Fruit fly (Drosophila melanogaster): ENCODE results near the gene Klp3A.

The Klp3A gene

DNA sequence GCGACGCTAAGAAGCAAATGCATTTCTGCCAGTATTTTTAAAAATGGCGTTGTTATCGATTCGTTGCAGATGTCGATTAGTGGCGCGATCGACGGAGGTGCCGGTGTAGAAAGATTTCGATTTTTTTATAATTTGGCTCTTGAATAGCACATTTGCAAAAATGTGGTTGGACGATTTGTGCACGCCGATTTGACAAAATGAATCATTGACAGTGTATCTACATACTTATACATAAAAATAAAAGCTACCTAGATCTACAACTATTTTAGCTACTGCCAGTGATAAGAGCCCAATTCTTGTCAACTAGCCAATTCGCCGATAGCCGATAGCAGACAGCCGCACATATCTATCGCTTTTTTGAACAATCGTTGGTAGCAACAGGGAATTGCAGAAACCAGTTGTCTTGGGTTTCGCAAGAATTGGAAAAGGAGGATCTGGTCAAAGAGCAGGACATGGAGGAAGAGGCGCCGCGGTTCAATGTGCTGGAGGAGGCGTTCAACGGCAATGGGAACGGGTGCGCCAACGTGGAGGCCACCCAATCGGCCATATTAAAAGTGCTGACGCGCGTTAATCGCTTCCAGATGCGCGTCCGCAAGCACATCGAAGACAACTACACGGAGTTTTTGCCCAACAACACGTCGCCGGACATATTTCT, at the start of gene Klp3A, which contains the start of gene Zw10 (continued):
- TF ChIP-seq twi (tag; optimal IDR thresholded peaks at IDR 0.05), result peak; percentile 10
- TF ChIP-seq BEAF-32 (GFP tag; optimal IDR thresholded peaks at IDR 0.05), result peak; percentile 69
- TF ChIP-seq Atf-2 (GFP tag; optimal IDR thresholded peaks at IDR 0.05), result peak; percentile 1
- no peak for TF ChIP-seq Aef1 (GFP tag; IDR thresholded peaks at IDR 0.05)
- no peak for TF ChIP-seq ash1 (GFP tag; optimal IDR thresholded peaks at IDR 0.05)
- peak; percentile 45 for TF ChIP-seq lilli (GFP tag; optimal IDR thresholded peaks at IDR 0.05)

DNA sequence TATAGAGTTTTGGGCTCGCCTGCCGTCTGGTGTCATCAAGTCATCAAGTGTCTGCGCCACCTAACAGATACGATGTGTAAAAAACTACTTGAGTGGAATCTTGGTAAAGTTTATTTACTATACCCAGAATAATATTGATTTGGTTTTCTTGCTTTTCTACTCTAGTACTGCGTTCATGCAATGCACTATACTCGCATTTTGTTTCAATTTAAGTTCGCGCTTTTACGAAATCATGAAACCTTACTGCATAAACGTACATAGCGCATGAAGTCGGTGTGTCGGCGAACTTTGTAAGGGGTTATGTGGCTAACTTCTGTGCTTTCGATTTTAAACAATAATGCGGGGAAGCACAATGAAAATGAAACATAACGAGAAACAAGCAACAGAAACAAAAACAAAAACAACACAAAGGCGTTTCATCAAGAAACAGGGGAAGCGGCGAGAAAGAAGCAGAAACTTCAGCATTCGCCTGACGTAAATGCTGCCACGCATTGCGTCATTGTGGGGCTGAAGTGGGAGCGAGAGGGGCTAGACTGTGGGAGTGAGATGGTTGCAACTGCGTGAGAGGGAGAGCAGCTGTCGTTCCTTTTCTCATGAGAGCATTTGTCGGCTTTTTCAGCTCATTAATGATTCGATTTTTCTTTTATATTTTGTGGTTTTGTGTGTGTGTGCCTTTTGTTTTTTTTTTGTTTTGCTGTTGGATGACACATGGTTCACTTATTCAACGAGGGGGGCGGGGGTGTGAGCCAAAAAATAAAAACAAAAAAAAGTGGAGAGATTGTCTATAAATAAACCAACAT, 48.5 kb upstream of the Klp3A start:
- TF ChIP-seq cg (GFP tag; optimal IDR thresholded peaks at IDR 0.05) (peak; percentile 46), CG16813 (GFP tag; IDR thresholded peaks at IDR 0.05; ENCODE audit: partially characterized antibody) (no peak), CG17802 (tag; optimal IDR thresholded peaks at IDR 0.05) (no peak), vvl (GFP tag; IDR thresholded peaks at IDR 0.05) (peak; percentile 42; the same call in 1 of the 2 replicates), CG18764 (GFP tag; optimal IDR thresholded peaks at IDR 0.05) (no peak), yki (optimal IDR thresholded peaks at IDR 0.05) (no peak), NC2β (GFP tag; optimal IDR thresholded peaks at IDR 0.05) (no peak), row (GFP tag; IDR thresholded peaks at IDR 0.05) (no peak), CG12942 (GFP tag; optimal IDR thresholded peaks at IDR 0.05) (no peak), CG32532 (GFP tag; IDR thresholded peaks at IDR 0.05) (peak; percentile 34; the same call in 1 of the 2 replicates), bowl (GFP tag; IDR thresholded peaks at IDR 0.05) (no peak), stwl (tag; optimal IDR thresholded peaks at IDR 0.05) (no peak), sim (GFP tag; IDR thresholded peaks at IDR 0.05) (no peak), croc (GFP tag; conservative IDR thresholded peaks at IDR 0.05) (no peak), Lpt (GFP tag; optimal IDR thresholded peaks at IDR 0.05) (no peak), CG34224 (GFP tag; IDR thresholded peaks at IDR 0.05; ENCODE audit: partially characterized antibody) (peak; percentile 41; the same call in 1 of the 3 replicates), nom (GFP tag; optimal IDR thresholded peaks at IDR 0.05) (peak; percentile 46), wdn (GFP tag; IDR thresholded peaks at IDR 0.05) (no peak), hkb (optimal IDR thresholded peaks at IDR 0.05) (no peak), hkb (GFP tag; IDR thresholded peaks at IDR 0.05) (no peak), Blimp-1 (GFP tag; optimal IDR thresholded peaks at IDR 0.05) (peak; percentile 62), Atf3 (GFP tag; optimal IDR thresholded peaks at IDR 0.05) (peak; percentile 36), CG12769 (tag; optimal IDR thresholded peaks at IDR 0.05) (peak; percentile 55), CG2116 (GFP tag; optimal IDR thresholded peaks at IDR 0.05) (no peak), CG6175 (GFP tag; IDR thresholded peaks at IDR 0.05) (peak; percentile 84; the same call in 2 of the 3 replicates), salm (tag; optimal IDR thresholded peaks at IDR 0.05) (no peak), Adf1 (GFP tag; IDR thresholded peaks at IDR 0.05) (peak; percentile 63), eve (GFP tag; optimal IDR thresholded peaks at IDR 0.05) (peak in 1 of 2 experiments; percentile 52), nerfin-1 (tag; optimal IDR thresholded peaks at IDR 0.05) (no peak), Trl (optimal IDR thresholded peaks at IDR 0.05) (peak; percentile 75 to 86), Trl (GFP tag; optimal IDR thresholded peaks at IDR 0.05) (no peak), sug (tag; optimal IDR thresholded peaks at IDR 0.05) (no peak), CG10543 (GFP tag; optimal IDR thresholded peaks at IDR 0.05) (peak; percentile 16), kay (GFP tag; optimal IDR thresholded peaks at IDR 0.05) (peak; percentile 81), Drgx (GFP tag; IDR thresholded peaks at IDR 0.05) (peak; percentile 71), HLHmδ (GFP tag; optimal IDR thresholded peaks at IDR 0.05) (peak; percentile 19), CG17361 (GFP tag; IDR thresholded peaks at IDR 0.05) (0 out of 3 replicates have a peak, but pooled peaks have one; percentile 13), CG8290 (GFP tag; optimal IDR thresholded peaks at IDR 0.05) (no peak), CG8290 (tag; optimal IDR thresholded peaks at IDR 0.05) (peak in 1 of 2 experiments; percentile 18), sqz (GFP tag; optimal IDR thresholded peaks at IDR 0.05) (peak; percentile 75), cwo (GFP tag; optimal IDR thresholded peaks at IDR 0.05) (no peak), pros (GFP tag; optimal IDR thresholded peaks at IDR 0.05) (peak; percentile 11)

Data from whole organism, embryonic.